Worm (Caenorhabditis elegans) whole organism, young adult: ENCODE measurements around the gene sgca-1.
A peak's percentile ranks its signal among the peaks of the same experiment; 100 is the strongest.

Experiments
- B0019.2 ChIP-seq: fragments of 200-800 bp; sonication (Bioruptor generic); conservative IDR thresholded peaks from 2 replicates; pipeline ENCODE4 v1.3.6; 2022; ENCODE audit warnings: missing genetic modification reagents, missing genetic modification characterization, missing compliant biosample characterization
- B0261.1 ChIP-seq: sonication (generic microtip); optimal IDR thresholded peaks from 2 replicates; lab custom pipeline; 2016; ENCODE audit warnings: mild to moderate bottlenecking, missing genetic modification characterization, moderate library complexity, missing compliant biosample characterization
- C17E4.6 ChIP-seq: fragments of 200-800 bp; sonication (Bioruptor generic); IDR thresholded peaks from 2 replicates; pipeline ENCODE4 v1.3.6; 2022; ENCODE audit warnings: missing genetic modification reagents, missing genetic modification characterization, missing compliant biosample characterization
- D2030.7 ChIP-seq: fragments of 200-800 bp; sonication (Bioruptor generic); IDR thresholded peaks from 2 replicates; pipeline ENCODE4 v1.3.6; 2022; ENCODE audit warnings: missing genetic modification reagents, missing genetic modification characterization, missing compliant biosample characterization
- F10E7.11 ChIP-seq: sonication (generic microtip); optimal IDR thresholded peaks from 2 replicates; lab custom pipeline; 2017; ENCODE audit warnings: mild to moderate bottlenecking, missing genetic modification characterization, moderate library complexity, missing compliant biosample characterization
- T07F8.4 ChIP-seq: sonication (generic microtip); optimal IDR thresholded peaks from 2 replicates; lab custom pipeline; 2016; ENCODE audit warnings: mild to moderate bottlenecking, missing genetic modification characterization, moderate library complexity, missing compliant biosample characterization
- Y95B8A.8 ChIP-seq: fragments of 200-800 bp; sonication (Bioruptor generic); IDR thresholded peaks from 2 replicates; pipeline ENCODE4 v1.3.6; 2022; ENCODE audit warnings: missing genetic modification reagents, missing genetic modification characterization, missing compliant biosample characterization
- ama-1 ChIP-seq, 3 experiments: fragments of 150-350 bp in 1 of 3; sonication (generic microtip) in 2 of 3; optimal IDR thresholded peaks; 2 replicates each; lab custom pipeline; 2014 to 2018; ENCODE audit warnings: missing biosample characterization in 2 of 3, missing genetic modification characterization in 2 of 3, missing genetic modification reagents in 2 of 3
- atf-7 ChIP-seq: sonication (generic microtip); optimal IDR thresholded peaks from 2 replicates; lab custom pipeline; 2017; ENCODE audit warnings: mild to moderate bottlenecking, missing genetic modification characterization, missing compliant biosample characterization
- attf-3 ChIP-seq: fragments of 200-800 bp; sonication (Bioruptor generic); conservative IDR thresholded peaks from 2 replicates; pipeline ENCODE4 v1.3.6; 2022; ENCODE audit warnings: missing genetic modification reagents, missing genetic modification characterization, missing compliant biosample characterization
- attf-5 ChIP-seq: fragments of 200-800 bp; sonication (Bioruptor generic); optimal IDR thresholded peaks from 2 replicates; lab custom pipeline; 2018; ENCODE audit warnings: mild to moderate bottlenecking, missing genetic modification characterization, missing compliant biosample characterization
- bed-2 ChIP-seq: fragments of 200-800 bp; sonication (Bioruptor generic); IDR thresholded peaks from 2 replicates; pipeline ENCODE4 v1.3.6; 2022; ENCODE audit warnings: missing genetic modification reagents, missing genetic modification characterization, missing compliant biosample characterization
- ccch-3 ChIP-seq: fragments of 200-800 bp; sonication (Bioruptor generic); optimal IDR thresholded peaks from 2 replicates; lab custom pipeline; 2018; ENCODE audit warnings: mild to moderate bottlenecking, missing genetic modification characterization, missing compliant biosample characterization
- cebp-1 ChIP-seq, 2 experiments: fragments of 200-800 bp in 1 of 2; sonication (Bioruptor generic) in 1 of 2; sonication (generic microtip) in 1 of 2; IDR thresholded peaks in 1 of 2; optimal IDR thresholded peaks in 1 of 2; 2 replicates each; pipeline versions ENCODE4 v1.3.6 to Lab custom; 2017 to 2022; ENCODE audit warnings: missing compliant biosample characterization in 2 of 2, missing genetic modification characterization in 2 of 2, mild to moderate bottlenecking in 1 of 2, missing genetic modification reagents in 1 of 2, moderate library complexity in 1 of 2
- ceh-100 ChIP-seq: fragments of 200-800 bp; sonication (Bioruptor generic); IDR thresholded peaks from 2 replicates; pipeline ENCODE4 v1.3.6; 2022; ENCODE audit warnings: missing genetic modification reagents, missing genetic modification characterization, missing compliant biosample characterization
- ceh-27 ChIP-seq: fragments of 200-800 bp; sonication (Bioruptor generic); optimal IDR thresholded peaks from 2 replicates; lab custom pipeline; 2018; ENCODE audit warnings: mild to moderate bottlenecking, missing genetic modification characterization, moderate library complexity, missing compliant biosample characterization
- ceh-79 ChIP-seq: sonication (generic microtip); optimal IDR thresholded peaks from 2 replicates; lab custom pipeline; 2017; ENCODE audit warnings: mild to moderate bottlenecking, missing genetic modification characterization, missing compliant biosample characterization
- die-1 ChIP-seq: sonication (generic microtip); optimal IDR thresholded peaks from 2 replicates; lab custom pipeline; 2016; ENCODE audit warnings: missing genotype, mild to moderate bottlenecking, missing genetic modification characterization, missing compliant biosample characterization
- dpff-1 ChIP-seq: sonication (generic microtip); optimal IDR thresholded peaks from 2 replicates; lab custom pipeline; 2017; ENCODE audit warnings: mild to moderate bottlenecking, missing genetic modification characterization, missing compliant biosample characterization
- dpl-1 ChIP-seq: fragments of 150-350 bp; optimal IDR thresholded peaks from 2 replicates; lab custom pipeline; 2014; ENCODE audit warnings: missing biosample characterization, missing genetic modification reagents, missing genetic modification characterization
- egl-44 ChIP-seq: fragments of 200-800 bp; sonication (Bioruptor generic); IDR thresholded peaks from 2 replicates; pipeline ENCODE4 v1.3.6; 2022; ENCODE audit warnings: missing genetic modification reagents, missing genetic modification characterization, missing compliant biosample characterization
- hlh-12 ChIP-seq: sonication (generic microtip); optimal IDR thresholded peaks from 2 replicates; lab custom pipeline; 2016; ENCODE audit warnings: missing genetic modification characterization, missing compliant biosample characterization
- hmg-1.2 ChIP-seq: fragments of 200-800 bp; sonication (Bioruptor generic); IDR thresholded peaks from 2 replicates; pipeline ENCODE4 v1.3.6; 2022; ENCODE audit warnings: missing genetic modification reagents, missing genetic modification characterization, missing compliant biosample characterization
- hmg-20 ChIP-seq: fragments of 200-800 bp; sonication (Bioruptor generic); IDR thresholded peaks from 2 replicates; pipeline ENCODE4 v1.3.6; 2022; ENCODE audit warnings: missing genetic modification reagents, missing genetic modification characterization, missing compliant biosample characterization
- hrde-1 ChIP-seq: sonication (generic microtip); optimal IDR thresholded peaks from 2 replicates; lab custom pipeline; 2016; ENCODE audit warnings: missing genetic modification characterization, mild to moderate bottlenecking, missing compliant biosample characterization, moderate library complexity, missing genotype, missing genetic modification reagents, borderline replicate concordance
- let-526 ChIP-seq: fragments of 200-800 bp; sonication (Bioruptor generic); IDR thresholded peaks from 2 replicates; pipeline ENCODE4 v1.3.6; 2022; ENCODE audit warnings: missing genetic modification reagents, missing genetic modification characterization, missing compliant biosample characterization
- let-607 ChIP-seq, 2 experiments: fragments of 200-800 bp in 1 of 2; sonication (Bioruptor generic) in 1 of 2; sonication (generic microtip) in 1 of 2; optimal IDR thresholded peaks; 2 replicates each; lab custom pipeline; 2016 to 2018; ENCODE audit warnings: mild to moderate bottlenecking in 2 of 2, missing compliant biosample characterization in 2 of 2, missing genetic modification characterization in 2 of 2, moderate library complexity in 2 of 2, missing genotype in 1 of 2
- lin-35 ChIP-seq, 3 experiments: fragments of 150-350 bp in 2 of 3; sonication (generic microtip) in 1 of 3; optimal IDR thresholded peaks; 2 replicates each; lab custom pipeline; 2014 to 2018; ENCODE audit warnings: missing biosample characterization in 3 of 3, missing genetic modification characterization in 3 of 3, missing genetic modification reagents in 3 of 3
- lin-54 ChIP-seq: fragments of 200-800 bp; sonication (Bioruptor generic); optimal IDR thresholded peaks from 2 replicates; lab custom pipeline; 2018; ENCODE audit warnings: mild to moderate bottlenecking, missing genetic modification characterization, missing compliant biosample characterization
- lir-1 ChIP-seq: fragments of 200-800 bp; sonication (Bioruptor generic); conservative IDR thresholded peaks from 2 replicates; pipeline ENCODE4 v1.3.6; 2022; ENCODE audit warnings: missing genetic modification reagents, missing genetic modification characterization, missing compliant biosample characterization
- madf-10 ChIP-seq: sonication (generic microtip); optimal IDR thresholded peaks from 2 replicates; lab custom pipeline; 2016; ENCODE audit warnings: mild to moderate bottlenecking, missing genetic modification characterization, missing compliant biosample characterization
- madf-3 ChIP-seq: fragments of 200-800 bp; sonication (Bioruptor generic); IDR thresholded peaks from 2 replicates; pipeline ENCODE4 v1.3.6; 2022; ENCODE audit warnings: missing genetic modification reagents, missing genetic modification characterization, missing compliant biosample characterization
- madf-8 ChIP-seq: fragments of 200-800 bp; sonication (Bioruptor generic); conservative IDR thresholded peaks from 2 replicates; pipeline ENCODE4 v1.3.6; 2022; ENCODE audit warnings: missing genetic modification reagents, missing genetic modification characterization, missing compliant biosample characterization
- mcd-1 ChIP-seq: fragments of 200-800 bp; sonication (Bioruptor generic); IDR thresholded peaks from 2 replicates; pipeline ENCODE4 v1.3.6; 2022; ENCODE audit warnings: missing genetic modification reagents, missing genetic modification characterization, missing compliant biosample characterization
- nhr-120 ChIP-seq: fragments of 200-800 bp; sonication (Bioruptor generic); IDR thresholded peaks from 2 replicates; pipeline ENCODE4 v1.3.6; 2022; ENCODE audit warnings: missing genetic modification characterization, missing compliant biosample characterization
- nhr-27 ChIP-seq: fragments of 200-800 bp; sonication (Bioruptor generic); optimal IDR thresholded peaks from 2 replicates; lab custom pipeline; 2018; ENCODE audit warnings: mild to moderate bottlenecking, missing genetic modification characterization, moderate library complexity, missing compliant biosample characterization
- pha-4 ChIP-seq: fragments of 150-350 bp; sonication (generic microtip); optimal IDR thresholded peaks from 2 replicates; lab custom pipeline; 2014; ENCODE audit warnings: missing biosample characterization, missing genetic modification reagents, missing genetic modification characterization
- snpc-1.3 ChIP-seq: sonication (generic microtip); optimal IDR thresholded peaks from 2 replicates; lab custom pipeline; 2017; ENCODE audit warnings: missing genetic modification characterization, mild to moderate bottlenecking, missing compliant biosample characterization, antibody characterized with exemption, moderate library complexity, missing genotype, missing genetic modification reagents; ENCODE audit not compliant: insufficient read depth
- snpc-3.4 ChIP-seq: sonication (generic microtip); optimal IDR thresholded peaks from 2 replicates; lab custom pipeline; 2017; ENCODE audit warnings: missing genetic modification characterization, mild to moderate bottlenecking, missing compliant biosample characterization, antibody characterized with exemption, moderate library complexity, missing genotype, missing genetic modification reagents
- somi-1 ChIP-seq: fragments of 200-800 bp; sonication (Bioruptor generic); optimal IDR thresholded peaks from 2 replicates; lab custom pipeline; 2018; ENCODE audit warnings: mild to moderate bottlenecking, missing genetic modification characterization, missing compliant biosample characterization
- sptf-2 ChIP-seq: fragments of 200-800 bp; sonication (Bioruptor generic); optimal IDR thresholded peaks from 2 replicates; lab custom pipeline; 2018; ENCODE audit warnings: mild to moderate bottlenecking, missing genetic modification characterization, missing compliant biosample characterization
- tbx-9 ChIP-seq: sonication (generic microtip); optimal IDR thresholded peaks from 2 replicates; lab custom pipeline; 2016; ENCODE audit warnings: borderline replicate concordance, missing genetic modification characterization, inconsistent platforms, missing compliant biosample characterization
- zfh-2 ChIP-seq: fragments of 200-800 bp; sonication (Bioruptor generic); conservative IDR thresholded peaks from 2 replicates; pipeline ENCODE4 v1.3.6; 2022; ENCODE audit warnings: missing genetic modification reagents, missing genetic modification characterization, missing compliant biosample characterization
- ztf-18 ChIP-seq: sonication (generic microtip); optimal IDR thresholded peaks from 2 replicates; lab custom pipeline; 2016; ENCODE audit warnings: missing genotype, mild to moderate bottlenecking, missing genetic modification characterization, missing compliant biosample characterization
- ztf-22 ChIP-seq: fragments of 200-800 bp; sonication (Bioruptor generic); optimal IDR thresholded peaks from 2 replicates; lab custom pipeline; 2018; ENCODE audit warnings: mild to moderate bottlenecking, missing genetic modification characterization, moderate library complexity, missing compliant biosample characterization
- ztf-25 ChIP-seq: fragments of 200-800 bp; sonication (Bioruptor generic); IDR thresholded peaks from 2 replicates; pipeline ENCODE4 v1.3.6; 2022; ENCODE audit warnings: missing genetic modification reagents, missing genetic modification characterization, missing compliant biosample characterization

The sgca-1 gene

ce11 chrX:6737329-6738008 lies 51.9 kb downstream of the sgca-1 start (continued):
- TF ChIP-seq B0019.2 (GFP tag; lab: Robert Waterston, UW): no peak
- TF ChIP-seq nhr-27 (tag; lab: Kevin White, UChicago): no peak
- TF ChIP-seq dpl-1 (GFP tag; lab: Kevin White, UChicago): no peak
- no peak for TF ChIP-seq hmg-20 (GFP tag; lab: Robert Waterston, UW)
- no peak for TF ChIP-seq nhr-120 (GFP tag; lab: Robert Waterston, UW)
- no peak for TF ChIP-seq T07F8.4
- no peak for TF ChIP-seq ztf-18 (tag; lab: Kevin White, UChicago)
- peak; percentile 96 for TF ChIP-seq atf-7 (tag; lab: Kevin White, UChicago)
- TF ChIP-seq hlh-12: no peak
- peak; percentile 11 for TF ChIP-seq ama-1 (optimal IDR thresholded peaks at IDR 0.05; lab: Kevin White, UChicago)
- TF ChIP-seq ama-1 (GFP tag; optimal IDR thresholded peaks at IDR 0.05; lab: Kevin White, UChicago): no peak
- TF ChIP-seq ceh-79: no peak
- peak; percentile 57 for TF ChIP-seq hmg-1.2 (GFP tag; lab: Robert Waterston, UW)
- peak; percentile 25 for TF ChIP-seq lin-54 (GFP tag; lab: Kevin White, UChicago)
- TF ChIP-seq snpc-1.3: no peak
- no peak for TF ChIP-seq attf-3 (GFP tag; lab: Robert Waterston, UW)
- TF ChIP-seq let-526: peak; percentile 90; the same call in 1 of the 2 replicates
- peak; percentile 42 for TF ChIP-seq F10E7.11
- TF ChIP-seq B0261.1: no peak
- peak; percentile 78 for TF ChIP-seq die-1 (tag; lab: Kevin White, UChicago)
- TF ChIP-seq dpff-1 (tag; lab: Kevin White, UChicago): no peak
- TF ChIP-seq pha-4 (tag; lab: Kevin White, UChicago): no peak
- TF ChIP-seq let-607 (tag; optimal IDR thresholded peaks at IDR 0.05; lab: Kevin White, UChicago): peak; percentile 4 to 76
- TF ChIP-seq ceh-100 (GFP tag; lab: Robert Waterston, UW): no peak
- TF ChIP-seq ztf-22 (GFP tag; lab: Kevin White, UChicago): peak; percentile 89
- TF ChIP-seq hrde-1 (tag; lab: Kevin White, UChicago): no peak
- peak; percentile 71 for TF ChIP-seq attf-5
- TF ChIP-seq mcd-1 (GFP tag; lab: Robert Waterston, UW): peak; percentile 58
- TF ChIP-seq snpc-3.4: no peak
- TF ChIP-seq cebp-1 (GFP tag; IDR thresholded peaks at IDR 0.05; lab: Robert Waterston, UW): no peak
- TF ChIP-seq cebp-1 (tag; optimal IDR thresholded peaks at IDR 0.05; lab: Kevin White, UChicago): peak; percentile 85
- no peak for TF ChIP-seq sptf-2 (GFP tag; lab: Kevin White, UChicago)
- no peak for TF ChIP-seq D2030.7 (GFP tag; lab: Robert Waterston, UW)
- TF ChIP-seq madf-10 (tag; lab: Kevin White, UChicago): peak; percentile 79
- no peak for TF ChIP-seq tbx-9 (tag; lab: Kevin White, UChicago)
- no peak for TF ChIP-seq ccch-3 (GFP tag; lab: Kevin White, UChicago)
- peak in 1 of 3 experiments; percentile 63 for TF ChIP-seq lin-35 (GFP tag; optimal IDR thresholded peaks at IDR 0.05; lab: Kevin White, UChicago)
- TF ChIP-seq egl-44 (GFP tag; lab: Robert Waterston, UW): peak; percentile 64; the same call in 1 of the 2 replicates
- TF ChIP-seq madf-3 (GFP tag; lab: Robert Waterston, UW): no peak
- no peak for TF ChIP-seq madf-8 (GFP tag; lab: Robert Waterston, UW)
- 0 out of 2 replicates have a peak, but pooled peaks have one; percentile 23 for TF ChIP-seq C17E4.6 (GFP tag; lab: Robert Waterston, UW)
- peak; percentile 76; the same call in 1 of the 2 replicates for TF ChIP-seq zfh-2 (GFP tag; lab: Robert Waterston, UW)
- TF ChIP-seq bed-2 (GFP tag; lab: Robert Waterston, UW): no peak
- no peak for TF ChIP-seq ztf-25
- peak; percentile 61 for TF ChIP-seq lir-1 (GFP tag; lab: Robert Waterston, UW)
- peak; percentile 67 for TF ChIP-seq ceh-27
- 0 out of 2 replicates have a peak, but pooled peaks have one; percentile 36 for TF ChIP-seq Y95B8A.8
- peak; percentile 98 for TF ChIP-seq somi-1 (GFP tag; lab: Kevin White, UChicago)
